Worm (Caenorhabditis elegans): ENCODE results near the gene algn-1.
A peak's percentile ranks its signal among the peaks of the same experiment; 100 is the strongest.

The algn-1 gene

DNA sequence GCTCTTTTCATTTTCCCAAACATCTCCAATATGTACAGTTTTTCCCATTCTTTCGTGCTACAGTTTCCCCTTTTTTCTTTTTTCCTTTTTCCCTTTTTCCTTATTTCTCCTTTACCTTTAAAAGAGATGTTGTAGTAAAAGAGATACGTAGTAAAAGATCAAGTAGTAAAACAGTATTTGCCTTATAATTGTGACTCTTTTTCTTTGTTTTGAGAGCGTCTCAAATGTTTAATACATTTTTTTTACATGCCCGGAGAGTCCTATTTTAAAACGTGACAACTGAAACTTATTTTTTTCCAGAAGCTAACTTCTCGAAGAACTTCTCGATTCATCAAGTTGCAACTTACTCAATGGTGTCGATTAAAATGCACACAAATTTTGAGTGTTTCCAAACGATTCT is 47.9 kb downstream of the algn-1 start, which contains the start of gene F23F12.12:
TSS of gene F23F12.12 (plus strand) at position 301 of the 400 bp plus-strand sequence.
- TF ChIP-seq jun-1 (tag; optimal IDR thresholded peaks at IDR 0.05) = no peak
- TF ChIP-seq rbr-2 (tag; optimal IDR thresholded peaks at IDR 0.05) = no peak
- TF ChIP-seq zag-1 (tag; optimal IDR thresholded peaks at IDR 0.05) = no peak
- TF ChIP-seq dpl-1 (GFP tag; optimal IDR thresholded peaks at IDR 0.05) = no peak
- TF ChIP-seq mxl-2 (GFP tag; conservative IDR thresholded peaks at IDR 0.05) = no peak
- TF ChIP-seq saeg-2 (GFP tag; IDR thresholded peaks at IDR 0.05) = no peak
- TF ChIP-seq F44E2.7 (GFP tag; IDR thresholded peaks at IDR 0.05) = no peak
- TF ChIP-seq fkh-10 (GFP tag; optimal IDR thresholded peaks at IDR 0.05) = no peak
- no peak for TF ChIP-seq lim-7 (GFP tag; IDR thresholded peaks at IDR 0.05)
- no peak for TF ChIP-seq spr-3 (GFP tag; optimal IDR thresholded peaks at IDR 0.05)
- no peak for TF ChIP-seq zfp-3 (GFP tag; conservative IDR thresholded peaks at IDR 0.05)
- TF ChIP-seq mep-1 (tag; optimal IDR thresholded peaks at IDR 0.05) = no peak
- no peak for TF ChIP-seq madf-5 (GFP tag; IDR thresholded peaks at IDR 0.05)

DNA sequence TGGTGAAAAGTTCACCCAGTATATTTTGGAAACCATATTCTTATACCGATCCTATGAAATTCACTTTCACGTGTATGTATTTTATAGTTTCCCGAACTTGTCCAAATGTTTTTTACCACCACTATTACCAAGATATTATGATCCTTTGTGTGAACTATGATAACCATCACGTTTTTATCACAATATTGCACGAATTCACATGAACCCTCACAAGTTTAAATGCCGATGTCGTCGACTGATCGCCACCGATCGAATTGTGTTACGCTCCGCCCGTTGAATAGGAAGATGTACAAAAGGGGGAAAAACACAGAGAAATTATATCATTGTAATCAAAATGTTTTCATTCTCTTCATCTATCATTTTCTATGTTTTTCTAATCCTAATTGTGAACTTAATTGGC is 48.4 kb downstream of the algn-1 start:
- TF ChIP-seq lir-3 (tag; optimal IDR thresholded peaks at IDR 0.05) = no peak
- TF ChIP-seq nhr-28 (tag; optimal IDR thresholded peaks at IDR 0.05) = peak; percentile 77
- peak; percentile 48 for TF ChIP-seq hlh-30 (tag; optimal IDR thresholded peaks at IDR 0.05; ENCODE audit: insufficient read depth)
- TF ChIP-seq ztf-7 (tag; optimal IDR thresholded peaks at IDR 0.05) = no peak
- peak; percentile 28 for TF ChIP-seq mxl-3 (GFP tag; optimal IDR thresholded peaks at IDR 0.05)
- TF ChIP-seq hlh-11 (tag; optimal IDR thresholded peaks at IDR 0.05) = peak; percentile 5

ce11 chrIII:6509301-6509700 is 49.4 kb downstream of the algn-1 start:
- no peak for TF ChIP-seq egl-43 (GFP tag; IDR thresholded peaks at IDR 0.05)
- TF ChIP-seq lin-13 (GFP tag; optimal IDR thresholded peaks at IDR 0.05) = no peak
- TF ChIP-seq dve-1 (tag; optimal IDR thresholded peaks at IDR 0.05; ENCODE audit: insufficient read depth) = peak; percentile 14
- TF ChIP-seq zfp-2 (tag; optimal IDR thresholded peaks at IDR 0.05) = no peak
- TF ChIP-seq zag-1 (tag; optimal IDR thresholded peaks at IDR 0.05) = no peak
- TF ChIP-seq mdt-29 (GFP tag; IDR thresholded peaks at IDR 0.05) = no peak
- no peak for TF ChIP-seq lin-15B (tag; optimal IDR thresholded peaks at IDR 0.05)
- TF ChIP-seq arid-1 (GFP tag; conservative IDR thresholded peaks at IDR 0.05) = no peak
- no peak for TF ChIP-seq ZK546.5 (tag; optimal IDR thresholded peaks at IDR 0.05)
- no peak for TF ChIP-seq daf-12 (tag; optimal IDR thresholded peaks at IDR 0.05)
- TF ChIP-seq nhr-76 (tag; optimal IDR thresholded peaks at IDR 0.05) = no peak
- TF ChIP-seq zfp-3 (GFP tag; conservative IDR thresholded peaks at IDR 0.05) = no peak
- TF ChIP-seq unc-62 (GFP tag; optimal IDR thresholded peaks at IDR 0.05 in 1 of 2) = peak in 1 of 2 experiments; percentile 64
- TF ChIP-seq unc-62 (tag; optimal IDR thresholded peaks at IDR 0.05) = no peak
- TF ChIP-seq unc-130 (GFP tag; optimal IDR thresholded peaks at IDR 0.05) = no peak
- TF ChIP-seq Y75B8A.6 (GFP tag; IDR thresholded peaks at IDR 0.05) = no peak
- TF ChIP-seq madf-9 (GFP tag; conservative IDR thresholded peaks at IDR 0.05) = no peak
- TF ChIP-seq dmd-9 (GFP tag; IDR thresholded peaks at IDR 0.05) = no peak
- TF ChIP-seq ama-1 (optimal IDR thresholded peaks at IDR 0.05) = no peak
- no peak for TF ChIP-seq ceh-82 (tag; optimal IDR thresholded peaks at IDR 0.05)
- no peak for TF ChIP-seq ceh-28 (tag; optimal IDR thresholded peaks at IDR 0.05)
- TF ChIP-seq ceh-62 (tag; optimal IDR thresholded peaks at IDR 0.05) = no peak
- no peak for TF ChIP-seq zip-11 (GFP tag; IDR thresholded peaks at IDR 0.05)
- no peak for TF ChIP-seq duxl-1 (tag; optimal IDR thresholded peaks at IDR 0.05; ENCODE audit: poor library complexity)
- no peak for TF ChIP-seq mep-1 (tag; optimal IDR thresholded peaks at IDR 0.05)
- no peak for TF ChIP-seq nhr-42 (GFP tag; IDR thresholded peaks at IDR 0.05)
- no peak for TF ChIP-seq F49E8.2 (tag; optimal IDR thresholded peaks at IDR 0.05; ENCODE audit: borderline replicate concordance)
- no peak for TF ChIP-seq rbr-2 (tag; optimal IDR thresholded peaks at IDR 0.05)
- peak; percentile 22 for TF ChIP-seq T20F7.1 (GFP tag; optimal IDR thresholded peaks at IDR 0.05)
- TF ChIP-seq F37D6.2 (tag; optimal IDR thresholded peaks at IDR 0.05) = no peak
- TF ChIP-seq dmd-6 (GFP tag; IDR thresholded peaks at IDR 0.05) = peak; percentile 44
- no peak for TF ChIP-seq D1046.2 (GFP tag; IDR thresholded peaks at IDR 0.05)
- no peak; the same call in 1 of the 2 replicates for TF ChIP-seq lim-7 (GFP tag; IDR thresholded peaks at IDR 0.05)
- TF ChIP-seq nhr-28 (tag; optimal IDR thresholded peaks at IDR 0.05) = peak; percentile 20
- TF ChIP-seq hlh-11 (tag; optimal IDR thresholded peaks at IDR 0.05) = peak; percentile 36
- TF ChIP-seq Y105C5A.15 (GFP tag; IDR thresholded peaks at IDR 0.05) = no peak
- TF ChIP-seq aly-2 (tag; optimal IDR thresholded peaks at IDR 0.05) = no peak
